Fruit fly (Drosophila melanogaster) whole organism, embryonic: ENCODE results near the gene fiz.
A peak's percentile ranks its signal among the peaks of the same experiment; 100 is the strongest.

Source experiments
- Adf1 ChIP-seq: fragments of 200-800 bp; sonication (Bioruptor generic); IDR thresholded peaks from 2 replicates; pipeline ENCODE4 v1.3.6; 2022; ENCODE audit warnings: missing biosample characterization, missing genetic modification characterization
- Asciz ChIP-seq: fragments of 200-800 bp; sonication (Bioruptor generic); optimal IDR thresholded peaks from 2 replicates; lab custom pipeline; 2017; ENCODE audit warnings: missing biosample characterization, mild to moderate bottlenecking, missing genetic modification characterization, missing genetic modification reagents
- CG10321 ChIP-seq: fragments of 200-800 bp; sonication (Bioruptor generic); IDR thresholded peaks from 2 replicates; pipeline ENCODE4 v1.3.6; 2022; ENCODE audit warnings: missing biosample characterization, missing genetic modification characterization
- CG10979 ChIP-seq: fragments of 200-800 bp; sonication (Bioruptor generic); optimal IDR thresholded peaks from 2 replicates; lab custom pipeline; 2018; ENCODE audit warnings: missing biosample characterization, mild to moderate bottlenecking, missing genetic modification characterization, moderate library complexity
- CG11504 ChIP-seq: fragments of 200-800 bp; sonication (Bioruptor generic); optimal IDR thresholded peaks from 3 replicates; lab custom pipeline; 2019; ENCODE audit warnings: missing biosample characterization, mild to moderate bottlenecking, missing genetic modification characterization, moderate library complexity
- CG12104 ChIP-seq: fragments of 200-800 bp; sonication (Bioruptor generic); optimal IDR thresholded peaks from 3 replicates; lab custom pipeline; 2016; ENCODE audit warnings: missing biosample characterization, missing genetic modification characterization
- CG13123 ChIP-seq: fragments of 200-800 bp; sonication (Bioruptor generic); optimal IDR thresholded peaks from 2 replicates; lab custom pipeline; 2016; ENCODE audit warnings: missing biosample characterization, missing genetic modification characterization
- CG13424 ChIP-seq: fragments of 200-800 bp; sonication (Bioruptor generic); optimal IDR thresholded peaks from 2 replicates; lab custom pipeline; 2019; ENCODE audit warnings: missing biosample characterization, mild to moderate bottlenecking, missing genetic modification characterization, moderate library complexity
- CG14014 ChIP-seq: fragments of 200-800 bp; sonication (Bioruptor generic); IDR thresholded peaks from 2 replicates; pipeline ENCODE4 v1.3.6; 2022; ENCODE audit warnings: missing biosample characterization, missing genetic modification characterization
- CG1603 ChIP-seq: fragments of 200-800 bp; sonication (Bioruptor generic); optimal IDR thresholded peaks from 2 replicates; lab custom pipeline; 2019; ENCODE audit warnings: missing biosample characterization, mild to moderate bottlenecking, missing genetic modification characterization, moderate library complexity
- CG18011 ChIP-seq: fragments of 200-800 bp; sonication (Bioruptor generic); optimal IDR thresholded peaks from 2 replicates; lab custom pipeline; 2017; ENCODE audit warnings: missing biosample characterization, missing genetic modification characterization, mild to moderate bottlenecking, moderate library complexity, missing genotype
- CG30020 ChIP-seq: fragments of 200-800 bp; optimal IDR thresholded peaks from 2 replicates; lab custom pipeline; 2019; ENCODE audit warnings: missing biosample characterization, mild to moderate bottlenecking, missing genetic modification characterization, moderate library complexity
- CG31441 ChIP-seq: fragments of 200-800 bp; sonication (Bioruptor generic); IDR thresholded peaks from 2 replicates; pipeline ENCODE4 v1.3.6; 2022; ENCODE audit warnings: missing biosample characterization, missing genetic modification characterization
- CG34376 ChIP-seq: fragments of 200-800 bp; sonication (Bioruptor generic); optimal IDR thresholded peaks from 2 replicates; lab custom pipeline; 2018; ENCODE audit warnings: missing biosample characterization, mild to moderate bottlenecking, missing genetic modification characterization
- CG3995 ChIP-seq: fragments of 200-800 bp; sonication (Bioruptor generic); optimal IDR thresholded peaks from 3 replicates; lab custom pipeline; 2016; ENCODE audit warnings: missing biosample characterization, missing genetic modification characterization
- CG7372 ChIP-seq: fragments of 200-800 bp; sonication (Bioruptor generic); IDR thresholded peaks from 2 replicates; pipeline ENCODE4 v1.3.6; 2022; ENCODE audit warnings: missing biosample characterization, missing genetic modification characterization
- CG7928 ChIP-seq: fragments of 200-800 bp; sonication (Bioruptor generic); optimal IDR thresholded peaks from 2 replicates; lab custom pipeline; 2017; ENCODE audit warnings: missing biosample characterization, mild to moderate bottlenecking, missing genetic modification characterization
- CG8281 ChIP-seq: fragments of 200-800 bp; sonication (Bioruptor generic); optimal IDR thresholded peaks from 2 replicates; lab custom pipeline; 2018; ENCODE audit warnings: missing biosample characterization, mild to moderate bottlenecking, missing genetic modification characterization, moderate library complexity
- CG8944 ChIP-seq: fragments of 200-800 bp; sonication (Bioruptor generic); optimal IDR thresholded peaks from 3 replicates; lab custom pipeline; 2016; ENCODE audit warnings: missing biosample characterization, missing genetic modification characterization
- Dref ChIP-seq: fragments of 200-800 bp; sonication (Bioruptor generic); IDR thresholded peaks from 2 replicates; pipeline ENCODE4 v1.3.6; 2022; ENCODE audit warnings: missing biosample characterization, missing genetic modification characterization
- Drgx ChIP-seq: fragments of 200-800 bp; sonication (Bioruptor generic); IDR thresholded peaks from 2 replicates; pipeline ENCODE4 v1.3.6; 2022; ENCODE audit warnings: missing biosample characterization, missing genetic modification characterization
- GATAe ChIP-seq: fragments of 200-800 bp; sonication (Bioruptor generic); conservative IDR thresholded peaks from 2 replicates; pipeline ENCODE4 v1.3.6; 2022; ENCODE audit warnings: missing biosample characterization, missing genetic modification characterization
- HLH4C ChIP-seq: fragments of 200-800 bp; sonication (Bioruptor generic); IDR thresholded peaks from 3 replicates; pipeline ENCODE4 v1.3.6; 2022; ENCODE audit warnings: missing biosample characterization, missing genetic modification characterization; ENCODE audit not compliant: partially characterized antibody
- HmgD ChIP-seq: fragments of 200-800 bp; sonication (Bioruptor generic); optimal IDR thresholded peaks from 3 replicates; lab custom pipeline; 2016; ENCODE audit warnings: missing biosample characterization, missing genetic modification characterization
- HmgZ ChIP-seq: fragments of 200-800 bp; sonication (Bioruptor generic); optimal IDR thresholded peaks from 2 replicates; lab custom pipeline; 2018; ENCODE audit warnings: missing biosample characterization, mild to moderate bottlenecking, missing genetic modification characterization
- Hr78 ChIP-seq, 2 experiments: fragments of 200-800 bp in 1 of 2; fragments of >200 bp in 1 of 2; sonication (Bioruptor generic) in 1 of 2; optimal IDR thresholded peaks; 2 replicates each; lab custom pipeline; 2017 to 2019; ENCODE audit warnings: missing biosample characterization in 2 of 2, missing genetic modification characterization in 2 of 2, mild to moderate bottlenecking in 1 of 2, moderate library complexity in 1 of 2
- Lhr ChIP-seq: fragments of 200-800 bp; sonication (Bioruptor generic); optimal IDR thresholded peaks from 3 replicates; lab custom pipeline; 2017; ENCODE audit warnings: mild to moderate bottlenecking, missing biosample characterization, missing genetic modification reagents, missing genetic modification characterization
- Mes4 ChIP-seq: fragments of 200-800 bp; sonication (Bioruptor generic); optimal IDR thresholded peaks from 2 replicates; lab custom pipeline; 2016; ENCODE audit warnings: missing biosample characterization, missing genetic modification characterization
- Myb ChIP-seq: fragments of 200-800 bp; sonication (Bioruptor generic); optimal IDR thresholded peaks from 2 replicates; lab custom pipeline; 2016; ENCODE audit warnings: missing biosample characterization, missing genetic modification characterization
- Pdp1 ChIP-seq, 2 experiments: fragments of 200-800 bp; sonication (Bioruptor generic); optimal IDR thresholded peaks; 3 replicates each; lab custom pipeline; 2016; ENCODE audit warnings: missing biosample characterization in 2 of 2, missing genetic modification characterization in 2 of 2, mild to moderate bottlenecking in 1 of 2, moderate library complexity in 1 of 2
- Ravus ChIP-seq: fragments of 200-800 bp; sonication (Bioruptor generic); IDR thresholded peaks from 2 replicates; pipeline ENCODE4 v1.3.6; 2022; ENCODE audit warnings: missing biosample characterization, missing genetic modification characterization
- Spps ChIP-seq: fragments of 200-800 bp; sonication (Bioruptor generic); optimal IDR thresholded peaks from 2 replicates; lab custom pipeline; 2018; ENCODE audit warnings: missing biosample characterization, mild to moderate bottlenecking, missing genetic modification characterization
- cato ChIP-seq: fragments of 200-800 bp; sonication (Bioruptor generic); optimal IDR thresholded peaks from 2 replicates; lab custom pipeline; 2016; ENCODE audit warnings: missing biosample characterization, missing genetic modification characterization, borderline replicate concordance
- cg ChIP-seq: fragments of 200-800 bp; sonication (Bioruptor generic); optimal IDR thresholded peaks from 3 replicates; lab custom pipeline; 2019; ENCODE audit warnings: missing biosample characterization, mild to moderate bottlenecking, missing genetic modification characterization, moderate library complexity
- da ChIP-seq: fragments of 200-800 bp; sonication (Bioruptor generic); optimal IDR thresholded peaks from 2 replicates; lab custom pipeline; 2016; ENCODE audit warnings: missing biosample characterization, missing genetic modification characterization
- en ChIP-seq: fragments of 200-800 bp; sonication (Bioruptor generic); optimal IDR thresholded peaks from 2 replicates; lab custom pipeline; 2016; ENCODE audit warnings: missing biosample characterization, missing genetic modification characterization
- eve ChIP-seq, 2 experiments: fragments of >200 bp; optimal IDR thresholded peaks; 2 replicates each; lab custom pipeline; 2017; ENCODE audit warnings: missing biosample characterization in 2 of 2, missing genetic modification characterization in 2 of 2
- exex ChIP-seq: fragments of 200-800 bp; sonication (Bioruptor generic); optimal IDR thresholded peaks from 4 replicates; lab custom pipeline; 2018; ENCODE audit warnings: missing biosample characterization, mild to moderate bottlenecking, missing genetic modification characterization, moderate library complexity
- fd64A ChIP-seq: fragments of 200-800 bp; sonication (Bioruptor generic); optimal IDR thresholded peaks from 3 replicates; lab custom pipeline; 2018; ENCODE audit warnings: missing biosample characterization, mild to moderate bottlenecking, missing genetic modification characterization
- ftz-f1 ChIP-seq: fragments of 200-800 bp; sonication (Bioruptor generic); optimal IDR thresholded peaks from 2 replicates; lab custom pipeline; 2016; ENCODE audit warnings: missing biosample characterization, missing genetic modification characterization
- grn ChIP-seq: fragments of 200-800 bp; sonication (Bioruptor generic); optimal IDR thresholded peaks from 3 replicates; lab custom pipeline; 2017; ENCODE audit warnings: missing biosample characterization, missing genetic modification characterization
- klu ChIP-seq: fragments of 200-800 bp; sonication (Bioruptor generic); IDR thresholded peaks from 2 replicates; pipeline ENCODE4 v1.3.6; 2022; ENCODE audit warnings: missing biosample characterization, missing genetic modification characterization
- mirr ChIP-seq: fragments of 200-800 bp; sonication (Bioruptor generic); optimal IDR thresholded peaks from 3 replicates; lab custom pipeline; 2018; ENCODE audit warnings: missing biosample characterization, mild to moderate bottlenecking, missing genetic modification characterization
- nom ChIP-seq: fragments of 200-800 bp; sonication (Bioruptor generic); optimal IDR thresholded peaks from 2 replicates; lab custom pipeline; 2017; ENCODE audit warnings: missing biosample characterization, missing genetic modification characterization, mild to moderate bottlenecking, moderate library complexity, missing genetic modification reagents
- row ChIP-seq: fragments of 200-800 bp; sonication (Bioruptor generic); IDR thresholded peaks from 3 replicates; pipeline ENCODE4 v1.3.6; 2022; ENCODE audit warnings: missing biosample characterization, missing genetic modification characterization
- sd ChIP-seq: fragments of 200-800 bp; sonication (Bioruptor generic); optimal IDR thresholded peaks from 3 replicates; lab custom pipeline; 2018; ENCODE audit warnings: missing biosample characterization, mild to moderate bottlenecking, missing genetic modification characterization, moderate library complexity
- sens-2 ChIP-seq: fragments of 200-800 bp; sonication (Bioruptor generic); IDR thresholded peaks from 2 replicates; pipeline ENCODE4 v1.3.6; 2022; ENCODE audit warnings: missing biosample characterization, missing genetic modification characterization
- seq ChIP-seq: fragments of 200-800 bp; sonication (Bioruptor generic); IDR thresholded peaks from 2 replicates; pipeline ENCODE4 v1.3.6; 2022; ENCODE audit warnings: missing biosample characterization, missing genetic modification characterization
- tll ChIP-seq, 2 experiments: fragments of 200-800 bp in 1 of 2; fragments of >200 bp in 1 of 2; sonication (Bioruptor generic) in 1 of 2; optimal IDR thresholded peaks; 2 replicates each; lab custom pipeline; 2017 to 2019; ENCODE audit warnings: missing biosample characterization in 2 of 2, missing genetic modification characterization in 2 of 2, mild to moderate bottlenecking in 1 of 2, moderate library complexity in 1 of 2
- trem ChIP-seq: fragments of 200-800 bp; optimal IDR thresholded peaks from 3 replicates; lab custom pipeline; 2019; ENCODE audit warnings: missing biosample characterization, mild to moderate bottlenecking, missing genetic modification characterization, moderate library complexity
- twi ChIP-seq: fragments of 200-800 bp; optimal IDR thresholded peaks from 2 replicates; lab custom pipeline; 2019; ENCODE audit warnings: missing biosample characterization, mild to moderate bottlenecking, missing genetic modification characterization, moderate library complexity

The fiz gene

dm6 chrX:14946522-14946921 lies 37.0 kb upstream of the fiz start (continued):
- TF ChIP-seq ftz-f1 (GFP tag; lab: Kevin White, UChicago), result no peak
- TF ChIP-seq CG7928, result no peak
- no peak for TF ChIP-seq tll (GFP tag; optimal IDR thresholded peaks at IDR 0.05; lab: Kevin White, UChicago)
- TF ChIP-seq CG12104, result no peak
- no peak for TF ChIP-seq CG7372 (GFP tag; lab: Robert Waterston, UW)
- TF ChIP-seq CG14014 (GFP tag; lab: Robert Waterston, UW), result no peak
- no peak for TF ChIP-seq CG11504 (tag; lab: Kevin White, UChicago)
- no peak for TF ChIP-seq CG10979 (tag; lab: Kevin White, UChicago)
- no peak for TF ChIP-seq eve (GFP tag; optimal IDR thresholded peaks at IDR 0.05; lab: Kevin White, UChicago)
- peak; percentile 19 for TF ChIP-seq twi (tag; lab: Kevin White, UChicago)
- TF ChIP-seq Mes4 (GFP tag; lab: Kevin White, UChicago), result no peak
- no peak for TF ChIP-seq Myb (GFP tag; lab: Kevin White, UChicago)
- TF ChIP-seq Adf1 (GFP tag; lab: Robert Waterston, UW), result no peak
- TF ChIP-seq CG8944, result no peak
- no peak for TF ChIP-seq seq (GFP tag; lab: Robert Waterston, UW)
- no peak for TF ChIP-seq da (GFP tag; lab: Kevin White, UChicago)
- TF ChIP-seq grn (GFP tag; lab: Kevin White, UChicago), result peak; percentile 19
- peak; percentile 38 for TF ChIP-seq CG34376 (GFP tag; lab: Kevin White, UChicago)
- peak; percentile 46; the same call in 1 of the 2 replicates for TF ChIP-seq GATAe (GFP tag; lab: Robert Waterston, UW)
- no peak for TF ChIP-seq row (GFP tag; lab: Robert Waterston, UW)
- TF ChIP-seq CG10321 (GFP tag; lab: Robert Waterston, UW), result no peak
- TF ChIP-seq Spps (tag; lab: Kevin White, UChicago), result no peak
- TF ChIP-seq Dref (GFP tag; lab: Robert Waterston, UW), result no peak
- TF ChIP-seq CG31441 (GFP tag; lab: Robert Waterston, UW), result no peak
- no peak for TF ChIP-seq en (GFP tag; lab: Kevin White, UChicago)
- no peak for TF ChIP-seq CG13424
- TF ChIP-seq trem (tag; lab: Kevin White, UChicago), result no peak
- TF ChIP-seq cato (GFP tag; lab: Kevin White, UChicago), result no peak
- TF ChIP-seq CG1603 (tag; lab: Kevin White, UChicago), result no peak
- TF ChIP-seq HmgD, result no peak
- no peak for TF ChIP-seq Ravus (GFP tag; lab: Robert Waterston, UW)
- TF ChIP-seq HmgZ (tag; lab: Kevin White, UChicago), result no peak
- no peak for TF ChIP-seq fd64A (GFP tag; lab: Kevin White, UChicago)
- TF ChIP-seq Drgx (GFP tag; lab: Robert Waterston, UW), result no peak
- peak; percentile 93 for TF ChIP-seq sd (tag; lab: Kevin White, UChicago)
- no peak for TF ChIP-seq nom (GFP tag; lab: Kevin White, UChicago)
- no peak for TF ChIP-seq cg (GFP tag; lab: Kevin White, UChicago)
- TF ChIP-seq CG3995 (GFP tag; lab: Kevin White, UChicago), result no peak
- TF ChIP-seq Hr78 (GFP tag; optimal IDR thresholded peaks at IDR 0.05; lab: Kevin White, UChicago), result no peak
- no peak for TF ChIP-seq CG8281 (tag; lab: Kevin White, UChicago)
- peak; percentile 88 for TF ChIP-seq exex (tag; lab: Kevin White, UChicago)
- TF ChIP-seq mirr, result peak; percentile 86
- TF ChIP-seq CG18011, result no peak
- TF ChIP-seq Pdp1 (GFP tag; optimal IDR thresholded peaks at IDR 0.05; lab: Kevin White, UChicago), result peak in 1 of 2 experiments; percentile 1
- TF ChIP-seq sens-2 (GFP tag; lab: Robert Waterston, UW), result peak; percentile 53; the same call in 1 of the 2 replicates
- TF ChIP-seq Lhr (GFP tag; lab: Kevin White, UChicago), result no peak
- no peak for TF ChIP-seq CG30020 (tag; lab: Kevin White, UChicago)
- no peak for TF ChIP-seq klu (GFP tag; lab: Robert Waterston, UW)
- no peak for TF ChIP-seq Asciz
- no peak for TF ChIP-seq CG13123 (GFP tag; lab: Kevin White, UChicago)
- TF ChIP-seq HLH4C (GFP tag; lab: Robert Waterston, UW), result no peak
